Worm (Caenorhabditis elegans): ENCODE data around the gene dnj-24.

The dnj-24 gene

DNA sequence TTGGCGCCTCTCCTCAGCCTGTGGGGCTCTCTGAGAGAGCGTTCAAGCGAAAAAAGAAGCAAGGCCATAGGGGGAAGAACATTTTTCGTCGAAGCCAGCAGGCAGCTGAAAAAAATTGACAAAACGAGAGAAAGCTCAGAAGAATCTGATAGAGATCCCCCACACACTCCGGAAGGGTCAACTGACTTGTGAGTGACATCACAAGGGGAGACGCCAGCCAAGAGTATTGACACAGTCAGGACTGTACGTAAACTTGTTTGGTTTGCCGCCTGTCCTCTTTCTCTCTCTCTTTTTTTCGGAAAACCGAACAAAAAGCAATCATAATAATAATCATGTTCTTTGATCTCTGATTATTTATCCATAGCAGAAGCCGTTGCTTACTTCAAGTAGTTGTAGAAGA is 51.0 kb downstream of the dnj-24 start (continued):
- TF ChIP-seq Y116A8C.19 (tag; optimal IDR thresholded peaks at IDR 0.05; ENCODE audit: borderline replicate concordance) = no peak

DNA sequence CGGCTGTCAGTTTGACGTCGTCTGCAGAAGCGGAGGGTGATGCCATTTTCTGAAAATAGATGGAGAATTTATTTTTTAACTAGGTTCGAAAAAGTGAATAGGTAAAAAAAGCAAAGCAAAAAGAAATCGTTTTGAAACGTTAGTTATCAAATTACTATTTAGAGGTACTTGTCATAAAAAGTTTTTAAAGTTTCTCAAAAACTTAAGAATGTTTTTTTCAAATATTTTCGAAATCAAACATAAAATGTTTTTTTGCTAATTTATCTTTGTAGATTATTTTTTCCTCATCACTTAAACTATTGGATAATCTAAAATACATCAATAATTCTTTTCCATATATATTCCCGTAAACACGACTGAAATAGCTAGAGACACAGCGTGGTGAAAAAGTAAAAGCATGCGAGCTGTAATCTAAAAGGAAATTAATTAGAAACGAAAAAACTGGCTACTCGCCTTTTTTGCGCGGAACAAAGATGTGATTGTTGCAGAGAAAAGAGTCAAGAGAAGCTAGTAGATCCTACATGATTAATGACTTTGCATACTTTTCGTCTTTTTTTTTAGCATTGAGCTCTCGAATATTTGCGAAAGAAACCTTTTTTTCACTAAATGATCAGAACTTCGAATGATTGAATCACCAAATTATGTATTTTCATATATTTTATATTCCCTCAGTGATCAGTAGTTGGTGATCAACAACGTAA is 52.5 kb downstream of the dnj-24 start, which contains the start of gene szy-2:
szy-2 (minus strand) TSS at position 51 of the 701 bp plus-strand sequence.
- TF ChIP-seq blmp-1 (tag; optimal IDR thresholded peaks at IDR 0.05) (no peak), mab-9 (GFP tag; IDR thresholded peaks at IDR 0.05) (no peak), nhr-76 (tag; optimal IDR thresholded peaks at IDR 0.05) (no peak), lin-15B (tag; optimal IDR thresholded peaks at IDR 0.05) (no peak), ceh-90 (tag; optimal IDR thresholded peaks at IDR 0.05) (no peak), F16B12.6 (tag; optimal IDR thresholded peaks at IDR 0.05) (no peak), C16A3.4 (tag; optimal IDR thresholded peaks at IDR 0.05) (no peak), zip-4 (GFP tag; optimal IDR thresholded peaks at IDR 0.05) (no peak)

DNA sequence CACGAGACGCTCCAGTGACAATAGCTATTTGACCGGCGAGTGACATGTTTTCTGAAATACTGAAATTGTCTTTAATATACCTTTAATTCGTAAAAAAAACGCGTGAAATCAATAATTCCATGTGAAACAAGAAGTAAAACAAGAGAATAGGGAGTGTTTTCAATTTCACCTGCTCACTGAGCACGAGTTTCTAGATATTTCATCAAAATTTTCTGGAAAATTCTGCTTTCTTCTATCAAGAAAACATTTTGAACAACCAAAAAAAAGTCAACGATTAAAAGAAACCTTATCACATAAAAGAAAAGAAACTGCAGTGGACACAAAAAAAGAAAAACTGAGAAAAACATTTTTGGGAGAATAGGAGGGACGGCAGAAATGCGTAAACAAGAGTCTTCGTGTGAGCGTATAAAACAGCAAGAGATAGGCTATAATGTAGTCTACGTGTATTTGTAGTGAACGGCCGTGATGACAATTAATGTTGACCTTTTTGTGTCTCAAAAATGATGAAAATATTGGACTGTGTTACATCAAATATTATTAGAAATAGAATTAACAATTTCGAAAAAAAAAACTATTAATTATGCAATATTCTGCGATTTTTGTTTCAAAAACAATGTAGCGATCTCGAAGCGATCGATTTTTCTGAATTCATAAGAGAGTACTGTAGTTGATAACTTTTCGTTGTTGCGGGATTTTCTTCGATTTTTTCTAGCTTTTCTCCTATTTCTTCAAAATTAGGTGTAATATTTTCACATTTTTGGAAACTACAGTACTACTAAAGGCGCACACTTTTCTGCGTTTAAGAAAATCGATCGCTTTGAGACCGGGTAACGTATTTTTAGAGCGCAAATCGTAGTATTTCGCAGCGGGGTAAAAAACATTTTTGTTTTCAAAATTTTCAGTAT is 55.6 kb downstream of the dnj-24 start, which contains the start of gene dhs-9:
dhs-9 (minus strand) TSS at position 51 of the 905 bp plus-strand sequence.
- no peak for TF ChIP-seq nhr-47 (tag; optimal IDR thresholded peaks at IDR 0.05)
- no peak for TF ChIP-seq nhr-77 (tag; optimal IDR thresholded peaks at IDR 0.05)
- TF ChIP-seq xbp-1 (tag; optimal IDR thresholded peaks at IDR 0.05) = peak; percentile 12
- no peak for TF ChIP-seq zip-4 (GFP tag; optimal IDR thresholded peaks at IDR 0.05)
- no peak for TF ChIP-seq dsc-1 (tag; optimal IDR thresholded peaks at IDR 0.05)
- peak; percentile 82 for TF ChIP-seq nhr-85 (tag)
- no peak for TF ChIP-seq swsn-7 (tag; optimal IDR thresholded peaks at IDR 0.05)
- no peak for TF ChIP-seq lin-13 (GFP tag; optimal IDR thresholded peaks at IDR 0.05)
- no peak for TF ChIP-seq mab-9 (GFP tag; IDR thresholded peaks at IDR 0.05)
- peak in 4 of 6 experiments; percentile 3 to 58 (median 15) for TF ChIP-seq elt-3 (tag; optimal IDR thresholded peaks at IDR 0.05)
- TF ChIP-seq blmp-1 (tag; optimal IDR thresholded peaks at IDR 0.05) = peak; percentile 46
- TF ChIP-seq snu-23 (GFP tag; optimal IDR thresholded peaks at IDR 0.05) = peak; percentile 53
- TF ChIP-seq lin-15B (tag; optimal IDR thresholded peaks at IDR 0.05) = no peak
- TF ChIP-seq nhr-76 (tag; optimal IDR thresholded peaks at IDR 0.05) = no peak
- TF ChIP-seq ztf-4 (tag; optimal IDR thresholded peaks at IDR 0.05) = no peak
- no peak for TF ChIP-seq vab-15 (tag; optimal IDR thresholded peaks at IDR 0.05)
- no peak for TF ChIP-seq ceh-82 (tag; optimal IDR thresholded peaks at IDR 0.05)
- TF ChIP-seq C16A3.4 (tag; optimal IDR thresholded peaks at IDR 0.05) = peak; percentile 22
- TF ChIP-seq hpl-2 (GFP tag; optimal IDR thresholded peaks at IDR 0.05) = no peak
- TF ChIP-seq lin-14 (GFP tag; optimal IDR thresholded peaks at IDR 0.05) = peak; percentile 71
- peak; percentile 47 for TF ChIP-seq skn-1 (tag; optimal IDR thresholded peaks at IDR 0.05)
- TF ChIP-seq C04F5.9 (tag; optimal IDR thresholded peaks at IDR 0.05) = no peak
- TF ChIP-seq nhr-84 (tag; optimal IDR thresholded peaks at IDR 0.05) = no peak
- peak; percentile 7; the same call in 1 of the 2 replicates for TF ChIP-seq nhr-19 (GFP tag; conservative IDR thresholded peaks at IDR 0.05)
- TF ChIP-seq unc-62 (GFP tag; optimal IDR thresholded peaks at IDR 0.05) = no peak
- TF ChIP-seq mep-1 (tag; optimal IDR thresholded peaks at IDR 0.05) = peak; percentile 34
- no peak for TF ChIP-seq pag-3 (tag; optimal IDR thresholded peaks at IDR 0.05; ENCODE audit: borderline replicate concordance, insufficient read depth)
- no peak for TF ChIP-seq Y116A8C.19 (tag; optimal IDR thresholded peaks at IDR 0.05; ENCODE audit: borderline replicate concordance)
- no peak for TF ChIP-seq mef-2 (tag; optimal IDR thresholded peaks at IDR 0.05)
- no peak for TF ChIP-seq ceh-63 (GFP tag; optimal IDR thresholded peaks at IDR 0.05)
- no peak for TF ChIP-seq ceh-8 (GFP tag; optimal IDR thresholded peaks at IDR 0.05)
- TF ChIP-seq hlh-17 (GFP tag; optimal IDR thresholded peaks at IDR 0.05; ENCODE audit: borderline replicate concordance) = no peak
- TF ChIP-seq pax-3 (tag; optimal IDR thresholded peaks at IDR 0.05) = no peak
- no peak for TF ChIP-seq nhr-237 (tag; optimal IDR thresholded peaks at IDR 0.05)
- no peak for TF ChIP-seq jun-1 (tag; optimal IDR thresholded peaks at IDR 0.05)
- peak in 1 of 2 experiments; percentile 1 for TF ChIP-seq mdl-1 (tag; optimal IDR thresholded peaks at IDR 0.05)
- no peak for TF ChIP-seq efl-1 (optimal IDR thresholded peaks at IDR 0.05)
- peak in 1 of 2 experiments; percentile 56 for TF ChIP-seq efl-1 (GFP tag; optimal IDR thresholded peaks at IDR 0.05 in 1 of 2)
- no peak for TF ChIP-seq ztf-11 (tag; optimal IDR thresholded peaks at IDR 0.05)
- no peak for TF ChIP-seq grh-1 (GFP tag; IDR thresholded peaks at IDR 0.05)
- TF ChIP-seq fos-1 (tag; optimal IDR thresholded peaks at IDR 0.05) = no peak
- TF ChIP-seq pqm-1 (tag; optimal IDR thresholded peaks at IDR 0.05) = no peak
- no peak for TF ChIP-seq sptf-1 (tag; optimal IDR thresholded peaks at IDR 0.05)
